Worm (Caenorhabditis elegans) whole organism, L1 larva: ENCODE measurements around the gene K09F6.13.
A peak's percentile ranks its signal among the peaks of the same experiment; 100 is the strongest.
"Not testable (repeated sequence)": the region's sequence is repeated elsewhere in the genome, so short reads cannot be mapped to it uniquely, and the experiment has no call there.

Experiments used
- C16A3.4 ChIP-seq: fragments of 150-350 bp; optimal IDR thresholded peaks from 2 replicates; lab custom pipeline; 2014; ENCODE audit warnings: missing biosample characterization, missing genetic modification characterization
- F16B12.6 ChIP-seq: fragments of 150-350 bp; optimal IDR thresholded peaks from 2 replicates; lab custom pipeline; 2014; ENCODE audit warnings: missing biosample characterization, missing genetic modification characterization
- Y116A8C.19 ChIP-seq: sonication (generic microtip); optimal IDR thresholded peaks from 2 replicates; lab custom pipeline; 2016; ENCODE audit warnings: missing compliant biosample characterization, missing genetic modification characterization, borderline replicate concordance
- ceh-63 ChIP-seq: fragments of 200-800 bp; sonication (Bioruptor generic); optimal IDR thresholded peaks from 2 replicates; lab custom pipeline; 2018; ENCODE audit warnings: mild to moderate bottlenecking, missing genetic modification characterization, missing compliant biosample characterization
- ceh-88 ChIP-seq: fragments of 200-800 bp; sonication (Bioruptor generic); IDR thresholded peaks from 2 replicates; pipeline ENCODE4 v1.3.6; 2022; ENCODE audit warnings: missing genetic modification characterization, missing compliant biosample characterization
- efl-1 ChIP-seq, 4 experiments: fragments of 150-350 bp; optimal IDR thresholded peaks in 3 of 4; peaks in 1 of 4; 1 replicate in 1 of 4; 2 replicates in 3 of 4; lab custom pipeline; 2014; ENCODE audit warnings: missing biosample characterization in 2 of 4, missing genetic modification characterization in 2 of 4, missing genetic modification reagents in 2 of 4
- egl-13 ChIP-seq: sonication (generic microtip); optimal IDR thresholded peaks from 2 replicates; lab custom pipeline; 2016; ENCODE audit warnings: missing genotype, missing genetic modification reagents, missing genetic modification characterization, missing compliant biosample characterization
- egl-27 ChIP-seq, 2 experiments: fragments of 150-350 bp in 1 of 2; sonication (generic microtip); optimal IDR thresholded peaks; 3 replicates each; lab custom pipeline; 2017 to 2018; ENCODE audit warnings: missing biosample characterization in 2 of 2, missing genetic modification characterization in 2 of 2, missing genetic modification reagents in 2 of 2
- fkh-10 ChIP-seq: sonication (generic microtip); optimal IDR thresholded peaks from 2 replicates; lab custom pipeline; 2017; ENCODE audit warnings: missing biosample characterization, missing genetic modification reagents, missing genetic modification characterization
- fos-1 ChIP-seq: fragments of 150-350 bp; optimal IDR thresholded peaks from 2 replicates; lab custom pipeline; 2014; ENCODE audit warnings: missing biosample characterization, missing genetic modification characterization
- grh-1 ChIP-seq: fragments of 200-800 bp; sonication (Bioruptor generic); IDR thresholded peaks from 2 replicates; pipeline ENCODE4 v1.3.6; 2022; ENCODE audit warnings: missing genetic modification reagents, missing genetic modification characterization, missing compliant biosample characterization
- hlh-4 ChIP-seq: sonication (generic microtip); optimal IDR thresholded peaks from 2 replicates; lab custom pipeline; 2016; ENCODE audit warnings: mild to moderate bottlenecking, missing genetic modification characterization, missing compliant biosample characterization
- irx-1 ChIP-seq: sonication (generic microtip); optimal IDR thresholded peaks from 2 replicates; lab custom pipeline; 2016; ENCODE audit warnings: missing genetic modification characterization, missing compliant biosample characterization
- isw-1 ChIP-seq: fragments of 200-800 bp; sonication (Bioruptor generic); IDR thresholded peaks from 2 replicates; pipeline ENCODE4 v1.3.6; 2022; ENCODE audit warnings: missing genetic modification characterization, missing compliant biosample characterization
- jun-1 ChIP-seq: fragments of 150-350 bp; optimal IDR thresholded peaks from 2 replicates; lab custom pipeline; 2014; ENCODE audit warnings: missing biosample characterization, missing genetic modification reagents, missing genetic modification characterization
- lin-39 ChIP-seq: fragments of 150-350 bp; optimal IDR thresholded peaks from 2 replicates; lab custom pipeline; 2014; ENCODE audit warnings: missing biosample characterization, missing genetic modification reagents, missing genetic modification characterization
- mdl-1 ChIP-seq, 2 experiments: fragments of 150-350 bp; optimal IDR thresholded peaks; 2 replicates each; lab custom pipeline; 2014 to 2017; ENCODE audit warnings: missing biosample characterization in 2 of 2, missing genetic modification characterization in 2 of 2, inconsistent platforms in 1 of 2
- nhr-237 ChIP-seq: fragments of 150-350 bp; optimal IDR thresholded peaks from 2 replicates; lab custom pipeline; 2014; ENCODE audit warnings: missing biosample characterization, missing genetic modification characterization
- nhr-71 ChIP-seq: sonication (generic microtip); optimal IDR thresholded peaks from 2 replicates; lab custom pipeline; 2016; ENCODE audit warnings: mild to moderate bottlenecking, missing genetic modification characterization, moderate library complexity, missing compliant biosample characterization
- nhr-77 ChIP-seq: fragments of 150-350 bp; optimal IDR thresholded peaks from 2 replicates; lab custom pipeline; 2014; ENCODE audit warnings: missing biosample characterization, missing genetic modification characterization
- nhr-84 ChIP-seq: sonication (generic microtip); optimal IDR thresholded peaks from 2 replicates; lab custom pipeline; 2017; ENCODE audit warnings: missing biosample characterization, missing genetic modification characterization
- nhr-85 ChIP-seq: sonication (generic microtip); peaks from one replicate; lab custom pipeline; 2016; ENCODE audit warnings: missing genetic modification characterization, inconsistent platforms, missing compliant biosample characterization
- pag-3 ChIP-seq: sonication (generic microtip); optimal IDR thresholded peaks from 2 replicates; lab custom pipeline; 2017; ENCODE audit warnings: missing genetic modification characterization, mild to moderate bottlenecking, missing compliant biosample characterization, antibody characterized with exemption, borderline replicate concordance; ENCODE audit not compliant: insufficient read depth
- pqm-1 ChIP-seq: sonication (generic microtip); optimal IDR thresholded peaks from 3 replicates; lab custom pipeline; 2017; ENCODE audit warnings: missing biosample characterization, missing genetic modification characterization
- snu-23 ChIP-seq: sonication (generic microtip); optimal IDR thresholded peaks from 2 replicates; lab custom pipeline; 2016; ENCODE audit warnings: missing genetic modification characterization, missing compliant biosample characterization
- sox-4 ChIP-seq: sonication (generic microtip); optimal IDR thresholded peaks from 2 replicates; lab custom pipeline; 2016; ENCODE audit warnings: missing genetic modification characterization, missing compliant biosample characterization
- sptf-1 ChIP-seq: fragments of 150-350 bp; optimal IDR thresholded peaks from 2 replicates; lab custom pipeline; 2014; ENCODE audit warnings: missing biosample characterization, missing genetic modification characterization
- sup-37 ChIP-seq: fragments of 200-800 bp; sonication (Bioruptor generic); optimal IDR thresholded peaks from 2 replicates; lab custom pipeline; 2018; ENCODE audit warnings: mild to moderate bottlenecking, missing genetic modification characterization, missing compliant biosample characterization
- tbx-2 ChIP-seq: sonication (generic microtip); optimal IDR thresholded peaks from 2 replicates; lab custom pipeline; 2016; ENCODE audit warnings: missing genetic modification characterization, missing compliant biosample characterization
- unc-130 ChIP-seq: fragments of 150-350 bp; optimal IDR thresholded peaks from 2 replicates; lab custom pipeline; 2017; ENCODE audit warnings: missing biosample characterization, missing genetic modification characterization, inconsistent platforms
- unc-30 ChIP-seq: sonication (generic microtip); optimal IDR thresholded peaks from 2 replicates; lab custom pipeline; 2017; ENCODE audit warnings: missing biosample characterization, missing genetic modification characterization
- unc-62 ChIP-seq: fragments of 150-350 bp; optimal IDR thresholded peaks from 2 replicates; lab custom pipeline; 2014; ENCODE audit warnings: missing biosample characterization, missing genetic modification reagents, missing genetic modification characterization
- vab-15 ChIP-seq: sonication (generic microtip); optimal IDR thresholded peaks from 2 replicates; lab custom pipeline; 2017; ENCODE audit warnings: missing genotype, mild to moderate bottlenecking, missing genetic modification characterization, missing compliant biosample characterization
- xbp-1 ChIP-seq: sonication (generic microtip); optimal IDR thresholded peaks from 2 replicates; lab custom pipeline; 2016; ENCODE audit warnings: missing genetic modification characterization, missing compliant biosample characterization
- zag-1 ChIP-seq: fragments of 150-350 bp; optimal IDR thresholded peaks from 2 replicates; lab custom pipeline; 2014; ENCODE audit warnings: missing biosample characterization, missing genetic modification characterization
- zip-4 ChIP-seq: fragments of 200-800 bp; sonication (Bioruptor generic); optimal IDR thresholded peaks from 2 replicates; lab custom pipeline; 2018; ENCODE audit warnings: mild to moderate bottlenecking, missing genetic modification characterization, moderate library complexity, missing compliant biosample characterization
- ztf-4 ChIP-seq: fragments of 150-350 bp; optimal IDR thresholded peaks from 2 replicates; lab custom pipeline; 2014; ENCODE audit warnings: missing biosample characterization, missing genetic modification characterization

The K09F6.13 gene

ce11 chrII:2277418-2277817, 11.5 kb upstream of the K09F6.13 start, which contains the start of gene K09F6.15:
TSS of gene K09F6.15 (minus strand) at chrII:2277518.
- no peak for TF ChIP-seq egl-13 (tag; lab: Kevin White, UChicago)
- no peak for TF ChIP-seq unc-30 (tag; lab: Kevin White, UChicago)
- TF ChIP-seq sup-37 = no peak
- TF ChIP-seq C16A3.4 (tag; lab: Kevin White, UChicago) = no peak
- no peak for TF ChIP-seq nhr-237 (tag; lab: Kevin White, UChicago)
- TF ChIP-seq zag-1 (tag; lab: Kevin White, UChicago) = no peak
- no peak for TF ChIP-seq fkh-10 (GFP tag; lab: Kevin White, UChicago)
- no peak for TF ChIP-seq pqm-1
- TF ChIP-seq ceh-88 (GFP tag; lab: Robert Waterston, UW) = no peak
- TF ChIP-seq hlh-4 (tag; lab: Kevin White, UChicago) = no peak
- no peak for TF ChIP-seq nhr-85 (tag; lab: Kevin White, UChicago)
- no peak for TF ChIP-seq jun-1 (tag; lab: Kevin White, UChicago)
- TF ChIP-seq unc-130 = no peak
- no peak for TF ChIP-seq Y116A8C.19 (tag; lab: Kevin White, UChicago)
- no peak for TF ChIP-seq mdl-1 (tag; optimal IDR thresholded peaks at IDR 0.05; lab: Kevin White, UChicago)

- TF ChIP-seq grh-1 (GFP tag; lab: Robert Waterston, UW) (no peak), xbp-1 (no peak), vab-15 (no peak), nhr-71 (tag; lab: Kevin White, UChicago) (no peak), nhr-77 (no peak)
Observed at ce11 chrII:2279263-2279662, 9.7 kb upstream of the K09F6.13 start, which contains the start of gene K09F6.6. TSS of gene K09F6.6 (minus strand) at chrII:2279305.

ce11 chrII:2279839-2280238, 9.1 kb upstream of the K09F6.13 start, which contains the start of gene K09F6.11:
TSS of gene K09F6.11 (plus strand) at chrII:2280139.
- TF ChIP-seq F16B12.6 (tag; lab: Kevin White, UChicago) (no peak), lin-39 (tag; lab: Kevin White, UChicago) (no peak), fos-1 (tag; lab: Kevin White, UChicago) (no peak), irx-1 (tag; lab: Kevin White, UChicago) (no peak), zag-1 (tag; lab: Kevin White, UChicago) (no peak), isw-1 (GFP tag; lab: Robert Waterston, UW) (no peak), ceh-63 (GFP tag; lab: Kevin White, UChicago) (no peak), ztf-4 (tag; lab: Kevin White, UChicago) (no peak), egl-27 (tag; optimal IDR thresholded peaks at IDR 0.05; lab: Kevin White, UChicago) (no peak), unc-62 (no peak), efl-1 (optimal IDR thresholded peaks at IDR 0.05; lab: Kevin White, UChicago) (no peak), efl-1 (GFP tag; optimal IDR thresholded peaks at IDR 0.05 in 1 of 2; lab: Kevin White, UChicago) (no peak), snu-23 (GFP tag; lab: Kevin White, UChicago) (no peak), sup-37 (no peak)

- TF ChIP-seq sox-4, F16B12.6, pag-3 (tag; lab: Kevin White, UChicago): not testable (repeated sequence)
Observed at ce11 chrII:2282599-2282998, 6.3 kb upstream of the K09F6.13 start, which contains the start of gene K09F6.9. TSS of gene K09F6.9 (minus strand) at chrII:2282699.

ce11 chrII:2284703-2285102, 4.2 kb upstream of the K09F6.13 start:
- TF ChIP-seq C16A3.4 (tag; lab: Kevin White, UChicago) (no peak), zip-4 (GFP tag; lab: Kevin White, UChicago) (no peak), nhr-84 (tag; lab: Kevin White, UChicago) (no peak), tbx-2 (tag; lab: Kevin White, UChicago) (no peak), irx-1 (tag; lab: Kevin White, UChicago) (no peak), sptf-1 (tag; lab: Kevin White, UChicago) (no peak), efl-1 (optimal IDR thresholded peaks at IDR 0.05; lab: Kevin White, UChicago) (no peak), efl-1 (GFP tag; optimal IDR thresholded peaks at IDR 0.05 in 1 of 2; lab: Kevin White, UChicago) (peak in 1 of 2 experiments; percentile 57)
